Fruit fly (Drosophila melanogaster) whole organism, wandering third instar larva: ENCODE results near the gene Sirt7.

Experiments
- Abd-B ChIP-seq: fragments of >200 bp; optimal IDR thresholded peaks from 2 replicates; lab custom pipeline; 2017; ENCODE audit warnings: missing biosample characterization, missing genetic modification characterization
- Dfd ChIP-seq: fragments of >200 bp; optimal IDR thresholded peaks from 2 replicates; lab custom pipeline; 2017; ENCODE audit warnings: missing biosample characterization, missing genetic modification characterization
- Dif ChIP-seq: fragments of 200-275, 200-300 bp; sonication (Bioruptor generic); optimal IDR thresholded peaks from 2 replicates; lab custom pipeline; 2018; ENCODE audit warnings: missing biosample characterization, missing genetic modification characterization; ENCODE audit not compliant: partially characterized antibody
- GATAd ChIP-seq: sonication (Bioruptor generic); optimal IDR thresholded peaks from 2 replicates; lab custom pipeline; 2016; ENCODE audit warnings: missing biosample characterization, missing genetic modification characterization
- HLH106 ChIP-seq: fragments of 200-800 bp; optimal IDR thresholded peaks from 3 replicates; lab custom pipeline; 2019; ENCODE audit warnings: missing biosample characterization, mild to moderate bottlenecking, missing genetic modification characterization, moderate library complexity
- Hnf4 ChIP-seq: fragments of 200-800 bp; sonication (Bioruptor generic); optimal IDR thresholded peaks from 2 replicates; lab custom pipeline; 2016; ENCODE audit warnings: missing biosample characterization, mild to moderate bottlenecking, missing genetic modification characterization
- Hr78 ChIP-seq: fragments of >200 bp; optimal IDR thresholded peaks from 2 replicates; lab custom pipeline; 2017; ENCODE audit warnings: missing biosample characterization, missing genetic modification characterization
- Hr83 ChIP-seq: fragments of 200-300 bp; sonication (Bioruptor generic); optimal IDR thresholded peaks from 2 replicates; lab custom pipeline; 2016; ENCODE audit warnings: missing biosample characterization, mild to moderate bottlenecking, missing genetic modification characterization, moderate library complexity; ENCODE audit not compliant: poor library complexity, severe bottlenecking
- Jra ChIP-seq: sonication (Bioruptor generic); optimal IDR thresholded peaks from 2 replicates; lab custom pipeline; 2016; ENCODE audit warnings: missing biosample characterization, missing genetic modification characterization
- Mio ChIP-seq: sonication (Bioruptor generic); optimal IDR thresholded peaks from 2 replicates; lab custom pipeline; 2016; ENCODE audit warnings: missing biosample characterization, missing genetic modification characterization
- OdsH ChIP-seq: fragments of 200-800 bp; sonication (Bioruptor generic); optimal IDR thresholded peaks from 2 replicates; lab custom pipeline; 2016; ENCODE audit warnings: missing biosample characterization, mild to moderate bottlenecking, missing genetic modification characterization
- Rel ChIP-seq, 2 experiments: fragments of 200-800 bp; sonication (Bioruptor generic) in 1 of 2; optimal IDR thresholded peaks; 2 replicates in 1 of 2; 3 replicates in 1 of 2; lab custom pipeline; 2016 to 2019; ENCODE audit warnings: mild to moderate bottlenecking in 2 of 2, missing biosample characterization in 2 of 2, missing genetic modification characterization in 2 of 2, moderate library complexity in 1 of 2
- Sp1 ChIP-seq: fragments of 200-800 bp; sonication (Bioruptor generic); optimal IDR thresholded peaks from 3 replicates; lab custom pipeline; 2019; ENCODE audit warnings: missing biosample characterization, mild to moderate bottlenecking, missing genetic modification characterization, moderate library complexity
- br ChIP-seq: fragments of 200-800 bp; sonication (Bioruptor generic); optimal IDR thresholded peaks from 2 replicates; lab custom pipeline; 2016; ENCODE audit warnings: missing biosample characterization, missing genetic modification characterization
- brk ChIP-seq: fragments of 200-800 bp; sonication (Bioruptor generic); optimal IDR thresholded peaks from 2 replicates; lab custom pipeline; 2016; ENCODE audit warnings: missing biosample characterization, mild to moderate bottlenecking, missing genetic modification characterization
- dl ChIP-seq, 2 experiments: fragments of 175-275, 200-275 bp in 1 of 2; fragments of 200-275 bp in 1 of 2; sonication (Bioruptor generic); optimal IDR thresholded peaks; lab custom pipeline; 2018; ENCODE audit warnings: mild to moderate bottlenecking in 2 of 2, missing biosample characterization in 2 of 2, missing genetic modification characterization in 2 of 2, moderate library complexity in 2 of 2; ENCODE audit not compliant: partially characterized antibody in 2 of 2, insufficient read depth in 1 of 2
- dmrt93B ChIP-seq: fragments of 200-800 bp; sonication (Bioruptor generic); optimal IDR thresholded peaks from 2 replicates; lab custom pipeline; 2018; ENCODE audit warnings: missing biosample characterization, mild to moderate bottlenecking, missing genetic modification characterization
- ey ChIP-seq: fragments of 200-800 bp; sonication (Bioruptor generic); optimal IDR thresholded peaks from 2 replicates; lab custom pipeline; 2016; ENCODE audit warnings: missing biosample characterization, missing genetic modification characterization
- foxo ChIP-seq, 2 experiments: fragments of 200-800 bp; sonication (Bioruptor generic); optimal IDR thresholded peaks; 2 replicates in 1 of 2; 3 replicates in 1 of 2; lab custom pipeline; 2016 to 2017; ENCODE audit warnings: missing biosample characterization in 2 of 2, missing genetic modification characterization in 2 of 2
- fru ChIP-seq: fragments of 200-800 bp; sonication (Bioruptor generic); optimal IDR thresholded peaks from 3 replicates; lab custom pipeline; 2016; ENCODE audit warnings: missing biosample characterization, mild to moderate bottlenecking, missing genetic modification characterization
- h ChIP-seq: fragments of 200-800 bp; sonication (Bioruptor generic); optimal IDR thresholded peaks from 3 replicates; lab custom pipeline; 2016; ENCODE audit warnings: missing biosample characterization, mild to moderate bottlenecking, missing genetic modification characterization
- jim ChIP-seq: fragments of 175-275, 200-325 bp; sonication (Bioruptor generic); optimal IDR thresholded peaks from 2 replicates; lab custom pipeline; 2016; ENCODE audit warnings: missing biosample characterization, mild to moderate bottlenecking, missing genetic modification characterization
- lola ChIP-seq: fragments of >200 bp; optimal IDR thresholded peaks from 2 replicates; lab custom pipeline; 2017; ENCODE audit warnings: missing biosample characterization, missing genetic modification characterization
- pan ChIP-seq: fragments of >200 bp; optimal IDR thresholded peaks from 2 replicates; lab custom pipeline; 2017
- psq ChIP-seq: fragments of 200-800 bp; sonication (Bioruptor generic); optimal IDR thresholded peaks from 3 replicates; lab custom pipeline; 2017; ENCODE audit warnings: missing biosample characterization, mild to moderate bottlenecking, missing genetic modification characterization, moderate library complexity
- rgr ChIP-seq: fragments of 200-800 bp; sonication (Bioruptor generic); optimal IDR thresholded peaks from 3 replicates; lab custom pipeline; 2016; ENCODE audit warnings: missing biosample characterization, mild to moderate bottlenecking, missing genetic modification characterization
- sage ChIP-seq: fragments of 200-800 bp; sonication (Bioruptor generic); optimal IDR thresholded peaks from 2 replicates; lab custom pipeline; 2016; ENCODE audit warnings: missing biosample characterization, mild to moderate bottlenecking, missing genetic modification characterization
- tai ChIP-seq: sonication (Bioruptor generic); optimal IDR thresholded peaks from 2 replicates; lab custom pipeline; 2016; ENCODE audit warnings: missing biosample characterization, missing genetic modification characterization
- usp ChIP-seq: fragments of >200 bp; optimal IDR thresholded peaks from 2 replicates; lab custom pipeline; 2017; ENCODE audit warnings: missing biosample characterization, missing genetic modification characterization
- woc ChIP-seq: sonication (Bioruptor generic); optimal IDR thresholded peaks from 2 replicates; lab custom pipeline; 2016; ENCODE audit warnings: missing biosample characterization, mild to moderate bottlenecking, missing genetic modification characterization

Sirt7 gene

dm6 chr3R:29089662-29090007 is 33.9 kb downstream of the Sirt7 start:
- TF ChIP-seq Dif (GFP tag; lab: Kevin White, UChicago) (no peak), woc (no peak), lola (GFP tag; lab: Kevin White, UChicago) (no peak), rgr (no peak), jim (no peak), usp (GFP tag; lab: Kevin White, UChicago) (no peak), psq (GFP tag; lab: Kevin White, UChicago) (no peak), tai (no peak), Jra (GFP tag; lab: Kevin White, UChicago) (no peak), brk (GFP tag; lab: Kevin White, UChicago) (no peak), Hr83 (GFP tag; lab: Kevin White, UChicago) (no peak), Hnf4 (GFP tag; lab: Kevin White, UChicago) (no peak), foxo (GFP tag; optimal IDR thresholded peaks at IDR 0.05; lab: Kevin White, UChicago) (peak in 1 of 2 experiments; percentile 8), Mio (GFP tag; lab: Kevin White, UChicago) (no peak), GATAd (GFP tag; lab: Kevin White, UChicago) (no peak), HLH106 (tag; lab: Kevin White, UChicago) (peak; percentile 9)

DNA sequence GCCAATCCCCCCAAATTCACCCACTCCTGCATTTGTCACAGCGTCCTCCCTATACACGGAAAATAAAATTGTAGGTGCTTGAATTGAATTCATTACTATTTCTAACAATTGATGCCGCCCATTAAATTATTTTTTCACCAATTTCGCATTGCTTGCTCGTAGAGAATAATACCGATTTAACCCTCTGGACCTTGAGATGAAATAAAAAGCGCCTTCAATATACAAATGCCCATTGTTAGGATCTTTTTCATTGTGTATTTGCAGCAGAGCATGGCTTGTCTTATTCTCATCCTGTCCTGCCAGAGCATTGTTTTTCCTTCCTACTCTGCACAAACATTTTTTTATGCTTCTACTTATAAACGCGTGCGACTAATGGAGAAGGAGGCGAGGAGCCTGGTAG is 35.9 kb downstream of the Sirt7 start:
- TF ChIP-seq jim (no peak), Abd-B (no peak), fru (GFP tag; lab: Kevin White, UChicago) (peak; percentile 46), dl (GFP tag; optimal IDR thresholded peaks at IDR 0.05; lab: Kevin White, UChicago; ENCODE audit: insufficient read depth in 1 of 2, partially characterized antibody in 2 of 2) (no peak), HLH106 (tag; lab: Kevin White, UChicago) (peak; percentile 22), brk (GFP tag; lab: Kevin White, UChicago) (no peak), br (GFP tag; lab: Kevin White, UChicago) (peak; percentile 0), OdsH (GFP tag; lab: Kevin White, UChicago) (peak; percentile 24), Sp1 (GFP tag; lab: Kevin White, UChicago) (peak; percentile 1), h (GFP tag; lab: Kevin White, UChicago) (peak; percentile 34), Rel (GFP tag; optimal IDR thresholded peaks at IDR 0.05; lab: Kevin White, UChicago) (no peak), Rel (tag; optimal IDR thresholded peaks at IDR 0.05; lab: Kevin White, UChicago) (no peak), rgr (peak; percentile 18), ey (GFP tag; lab: Kevin White, UChicago) (peak; percentile 44), foxo (GFP tag; optimal IDR thresholded peaks at IDR 0.05; lab: Kevin White, UChicago) (peak in 1 of 2 experiments; percentile 42)

- TF ChIP-seq fru (GFP tag; lab: Kevin White, UChicago) (peak; percentile 23), dmrt93B (GFP tag; lab: Kevin White, UChicago) (no peak), brk (GFP tag; lab: Kevin White, UChicago) (no peak), Dif (GFP tag; lab: Kevin White, UChicago) (no peak), Mio (GFP tag; lab: Kevin White, UChicago) (no peak), br (GFP tag; lab: Kevin White, UChicago) (no peak), h (GFP tag; lab: Kevin White, UChicago) (peak; percentile 5), foxo (GFP tag; optimal IDR thresholded peaks at IDR 0.05; lab: Kevin White, UChicago) (peak in 1 of 2 experiments; percentile 10), sage (GFP tag; lab: Kevin White, UChicago) (no peak), Hr78 (no peak), HLH106 (tag; lab: Kevin White, UChicago) (peak; percentile 13), pan (lab: Kevin White, UChicago) (no peak), woc (no peak), Rel (GFP tag; optimal IDR thresholded peaks at IDR 0.05; lab: Kevin White, UChicago) (no peak), Rel (tag; optimal IDR thresholded peaks at IDR 0.05; lab: Kevin White, UChicago) (no peak), Jra (GFP tag; lab: Kevin White, UChicago) (no peak), ey (GFP tag; lab: Kevin White, UChicago) (peak; percentile 25), rgr (peak; percentile 19)
Measured at dm6 chr3R:29094152-29094551, 38.4 kb downstream of the Sirt7 start.

DNA sequence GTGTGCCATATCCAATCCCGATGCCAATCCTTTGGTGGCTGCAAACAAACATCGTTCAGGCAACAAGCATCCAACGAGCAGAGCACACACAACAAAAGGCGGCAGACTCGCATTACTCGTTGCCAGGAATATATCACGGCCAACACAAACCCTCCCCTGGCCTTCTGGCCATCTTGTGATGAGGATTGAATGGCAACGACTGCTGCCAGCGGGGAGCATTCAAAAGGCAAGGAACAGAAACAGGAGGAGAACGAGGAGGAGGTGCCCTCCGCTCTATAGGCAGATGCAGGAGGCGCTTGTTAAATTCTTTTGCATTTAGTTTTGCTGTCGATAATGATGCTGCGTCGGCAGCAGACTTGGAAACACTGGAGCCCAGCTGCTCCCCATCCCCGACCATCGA is 39.8 kb downstream of the Sirt7 start:
- no peak for TF ChIP-seq Dfd (GFP tag; lab: Kevin White, UChicago)
- peak; percentile 33 for TF ChIP-seq Dif (GFP tag; lab: Kevin White, UChicago)
- peak; percentile 46 for TF ChIP-seq Hr83 (GFP tag; lab: Kevin White, UChicago)
